Worm (Caenorhabditis elegans): ENCODE results near the gene T28C12.2.

- TF ChIP-seq him-1 (tag; optimal IDR thresholded peaks at IDR 0.05) (peak; percentile 64), W03F9.2 (tag; optimal IDR thresholded peaks at IDR 0.05) (no peak)
Observed at ce11 chrV:6350109-6350508, 21.1 kb downstream of the T28C12.2 start.
